Fruit fly (Drosophila melanogaster): ENCODE results near the gene yem.

dm6 chr3R:29087302-29087782, 35.3 kb downstream of the yem start:
- TF ChIP-seq pan (optimal IDR thresholded peaks at IDR 0.05) (no peak), psq (GFP tag; optimal IDR thresholded peaks at IDR 0.05) (no peak), sage (GFP tag; optimal IDR thresholded peaks at IDR 0.05) (no peak), woc (GFP tag; optimal IDR thresholded peaks at IDR 0.05) (no peak), Dfd (GFP tag; optimal IDR thresholded peaks at IDR 0.05) (no peak), usp (GFP tag; optimal IDR thresholded peaks at IDR 0.05) (no peak), foxo (GFP tag; optimal IDR thresholded peaks at IDR 0.05) (no peak), GATAd (GFP tag; optimal IDR thresholded peaks at IDR 0.05) (no peak), HLH106 (tag; optimal IDR thresholded peaks at IDR 0.05) (no peak), fru (GFP tag; optimal IDR thresholded peaks at IDR 0.05) (no peak), Abd-B (GFP tag; optimal IDR thresholded peaks at IDR 0.05) (no peak), Rel (GFP tag; optimal IDR thresholded peaks at IDR 0.05) (no peak), Rel (tag; optimal IDR thresholded peaks at IDR 0.05) (no peak), Dif (GFP tag; optimal IDR thresholded peaks at IDR 0.05; ENCODE audit: partially characterized antibody) (no peak), jim (GFP tag; optimal IDR thresholded peaks at IDR 0.05) (no peak)
